Fruit fly (Drosophila melanogaster): ENCODE results near the gene RFeSP.
A peak's percentile ranks its signal among the peaks of the same experiment; 100 is the strongest.

RFeSP gene

DNA sequence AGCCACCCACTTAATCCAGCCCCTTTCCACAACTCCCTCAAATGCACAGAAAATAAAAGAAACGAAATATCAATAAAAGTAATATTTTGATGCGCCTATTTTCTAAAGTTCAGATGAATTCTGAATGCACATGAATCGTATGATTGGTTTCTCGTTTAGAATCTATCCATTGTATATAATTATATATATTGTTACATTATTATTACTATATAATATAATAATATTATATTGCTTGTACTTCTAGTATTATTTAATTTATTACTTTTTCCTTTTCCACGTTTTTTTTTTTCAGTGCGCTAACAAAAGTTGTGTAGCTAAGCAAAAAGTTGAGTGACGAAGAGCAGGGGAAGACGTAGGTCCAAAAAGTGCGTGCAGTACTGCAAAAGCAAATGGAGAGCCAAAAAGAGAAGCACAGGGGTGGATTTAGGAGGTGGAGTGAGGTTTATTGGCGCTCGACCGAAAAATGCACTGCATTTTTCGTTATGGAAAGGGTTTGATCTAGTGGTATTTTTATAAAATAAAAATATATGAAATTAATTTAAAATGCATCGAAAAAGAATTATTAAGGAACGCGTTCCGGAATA lies 35.4 kb upstream of the RFeSP start (continued):
- TF ChIP-seq Atf-2 (GFP tag; optimal IDR thresholded peaks at IDR 0.05) (peak; percentile 31), CG8281 (tag; optimal IDR thresholded peaks at IDR 0.05) (peak; percentile 86), CG4282 (GFP tag; optimal IDR thresholded peaks at IDR 0.05) (no peak), sr (GFP tag; IDR thresholded peaks at IDR 0.05) (peak; percentile 64; the same call in 2 of the 3 replicates), hkb (optimal IDR thresholded peaks at IDR 0.05) (no peak), hkb (GFP tag; IDR thresholded peaks at IDR 0.05) (peak; percentile 75), CG31224 (GFP tag; IDR thresholded peaks at IDR 0.05) (peak; percentile 79), CG4707 (GFP tag; optimal IDR thresholded peaks at IDR 0.05) (peak; percentile 76), CG9932 (GFP tag; IDR thresholded peaks at IDR 0.05) (peak; percentile 75), pros (GFP tag; optimal IDR thresholded peaks at IDR 0.05) (peak; percentile 22), ato (GFP tag; IDR thresholded peaks at IDR 0.05; ENCODE audit: partially characterized antibody) (no peak), Lhr (GFP tag; optimal IDR thresholded peaks at IDR 0.05) (peak; percentile 8), CG5180 (GFP tag; optimal IDR thresholded peaks at IDR 0.05) (peak; percentile 86), Xrp1 (GFP tag; IDR thresholded peaks at IDR 0.05) (peak; percentile 87), hth (optimal IDR thresholded peaks at IDR 0.05) (no peak), esg (GFP tag; conservative IDR thresholded peaks at IDR 0.05) (peak; percentile 74), caup (GFP tag; optimal IDR thresholded peaks at IDR 0.05; ENCODE audit: severe bottlenecking) (peak; percentile 80), CG1529 (GFP tag; optimal IDR thresholded peaks at IDR 0.05) (peak; percentile 33), B-H1 (GFP tag; IDR thresholded peaks at IDR 0.05) (peak; percentile 84), tna (GFP tag; IDR thresholded peaks at IDR 0.05; ENCODE audit: partially characterized antibody) (peak; percentile 61; the same call in 1 of the 2 replicates), twi (tag; optimal IDR thresholded peaks at IDR 0.05) (peak; percentile 60), Rx (GFP tag; IDR thresholded peaks at IDR 0.05) (peak; percentile 95), gcm2 (GFP tag; optimal IDR thresholded peaks at IDR 0.05) (no peak), sima (GFP tag; optimal IDR thresholded peaks at IDR 0.05) (no peak), corto (GFP tag; optimal IDR thresholded peaks at IDR 0.05) (peak; percentile 20), CG8290 (GFP tag; optimal IDR thresholded peaks at IDR 0.05) (peak; percentile 37), CG8290 (tag; optimal IDR thresholded peaks at IDR 0.05) (peak in 1 of 2 experiments; percentile 39), nmo (GFP tag; optimal IDR thresholded peaks at IDR 0.05) (peak; percentile 97), CG11695 (GFP tag; IDR thresholded peaks at IDR 0.05) (peak; percentile 89), CG16813 (GFP tag; IDR thresholded peaks at IDR 0.05; ENCODE audit: partially characterized antibody) (peak; percentile 61; the same call in 2 of the 3 replicates), CG10431 (GFP tag; optimal IDR thresholded peaks at IDR 0.05) (peak; percentile 34), CG3995 (GFP tag; optimal IDR thresholded peaks at IDR 0.05) (peak; percentile 44), CHES-1-like (GFP tag; optimal IDR thresholded peaks at IDR 0.05) (no peak), az2 (GFP tag; optimal IDR thresholded peaks at IDR 0.05) (peak; percentile 80), vvl (GFP tag; IDR thresholded peaks at IDR 0.05) (peak; percentile 89), CG10462 (GFP tag; optimal IDR thresholded peaks at IDR 0.05) (peak; percentile 70), cg (GFP tag; optimal IDR thresholded peaks at IDR 0.05) (no peak), PHDP (tag; optimal IDR thresholded peaks at IDR 0.05) (peak; percentile 97), Hr3 (GFP tag; optimal IDR thresholded peaks at IDR 0.05) (peak; percentile 96), gsb (GFP tag; IDR thresholded peaks at IDR 0.05) (peak; percentile 90), Dbx (GFP tag; IDR thresholded peaks at IDR 0.05) (peak; percentile 85), sna (GFP tag; IDR thresholded peaks at IDR 0.05; ENCODE audit: partially characterized antibody) (no peak), Hmx (GFP tag; optimal IDR thresholded peaks at IDR 0.05) (no peak), D (optimal IDR thresholded peaks at IDR 0.05) (no peak), D (GFP tag; optimal IDR thresholded peaks at IDR 0.05) (peak; percentile 93), Scr (GFP tag; IDR thresholded peaks at IDR 0.05; ENCODE audit: partially characterized antibody) (0 out of 2 replicates have a peak, but pooled peaks have one; percentile 14), ara (GFP tag; IDR thresholded peaks at IDR 0.05) (peak; percentile 66), CG2712 (tag; optimal IDR thresholded peaks at IDR 0.05) (peak; percentile 92), CG8478 (optimal IDR thresholded peaks at IDR 0.05) (no peak), nau (GFP tag; optimal IDR thresholded peaks at IDR 0.05) (peak; percentile 74), hbn (GFP tag; IDR thresholded peaks at IDR 0.05; ENCODE audit: partially characterized antibody) (no peak)

Data from whole organism, embryonic.